Fruit fly (Drosophila melanogaster): ENCODE measurements around the gene CG13856.

CG13856 gene

dm6 chr3R:22365660-22366195 is 36.7 kb upstream of the CG13856 start, which contains the start of gene CG5382 (continued):
- no peak for TF ChIP-seq kah (GFP tag; optimal IDR thresholded peaks at IDR 0.05)
- no peak for TF ChIP-seq slou (GFP tag; optimal IDR thresholded peaks at IDR 0.05)

DNA sequence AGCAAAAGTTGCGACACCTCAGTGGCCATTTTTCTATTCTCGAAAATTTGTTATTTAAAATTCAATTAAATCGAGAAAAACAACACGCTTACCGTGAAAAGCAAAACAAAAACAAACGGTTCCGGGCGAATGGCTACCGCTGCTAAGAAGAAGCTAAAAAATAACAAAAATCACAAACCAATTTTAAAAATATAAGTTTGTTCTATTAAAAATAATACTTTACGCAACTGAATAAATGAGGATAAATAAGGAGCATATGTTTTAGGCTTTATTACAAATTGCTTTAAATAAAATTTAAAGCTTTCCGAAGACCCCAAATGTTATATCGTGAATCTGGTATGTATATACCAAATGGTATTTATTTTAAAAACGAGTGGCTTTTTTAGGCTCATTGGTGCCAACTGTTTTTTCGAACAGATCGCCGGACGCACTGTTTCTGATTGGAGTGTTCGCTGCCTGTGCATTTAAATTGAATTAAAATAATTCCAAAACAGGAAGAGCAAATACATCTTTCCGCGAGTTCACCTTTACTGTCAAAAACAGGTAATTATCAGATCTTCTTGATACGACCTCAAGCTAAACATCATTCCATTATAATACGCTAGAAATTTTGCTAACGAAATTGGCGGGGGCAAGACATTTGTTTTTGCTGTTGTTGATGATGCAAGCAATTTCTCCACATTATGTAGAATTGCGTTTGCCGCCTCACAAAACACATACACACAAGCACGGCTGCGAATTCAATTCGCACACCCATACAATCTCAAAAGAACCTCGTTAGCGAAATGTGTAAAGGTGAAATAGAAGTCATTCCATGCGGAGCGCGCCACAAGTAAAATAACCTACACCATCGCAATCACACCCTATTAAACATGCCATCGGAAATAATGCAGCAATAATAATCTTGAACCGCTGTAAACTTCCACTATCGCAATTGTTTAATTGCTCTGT is 35.1 kb upstream of the CG13856 start, which contains the start of the genes Polr3F and PyK:
Gene Polr3F (minus strand): TSS at position 248 of the 951 bp plus-strand sequence.
Gene PyK (plus strand): TSS at position 411 of the 951 bp plus-strand sequence.
- TF ChIP-seq CG2678 (tag; optimal IDR thresholded peaks at IDR 0.05) (peak; percentile 46), jigr1 (GFP tag; IDR thresholded peaks at IDR 0.05) (no peak), Max (GFP tag; optimal IDR thresholded peaks at IDR 0.05) (peak; percentile 33), HmgZ (tag; optimal IDR thresholded peaks at IDR 0.05) (no peak), YL-1 (GFP tag; optimal IDR thresholded peaks at IDR 0.05) (peak; percentile 51), exex (tag; optimal IDR thresholded peaks at IDR 0.05) (peak; percentile 10), Sry-β (GFP tag; optimal IDR thresholded peaks at IDR 0.05) (no peak), Xbp1 (GFP tag; optimal IDR thresholded peaks at IDR 0.05) (peak; percentile 30), tio (GFP tag; optimal IDR thresholded peaks at IDR 0.05) (no peak), Lhr (GFP tag; optimal IDR thresholded peaks at IDR 0.05) (peak; percentile 34), chif (GFP tag; optimal IDR thresholded peaks at IDR 0.05) (no peak), CG4854 (GFP tag; optimal IDR thresholded peaks at IDR 0.05) (peak; percentile 27), CG9797 (GFP tag; optimal IDR thresholded peaks at IDR 0.05) (peak; percentile 40), CG9215 (GFP tag; IDR thresholded peaks at IDR 0.05) (no peak), CG13775 (GFP tag; optimal IDR thresholded peaks at IDR 0.05) (peak; percentile 40), unc-4 (GFP tag; IDR thresholded peaks at IDR 0.05; ENCODE audit: partially characterized antibody) (0 out of 2 replicates have a peak, but pooled peaks have one; percentile 15), crc (GFP tag; optimal IDR thresholded peaks at IDR 0.05) (no peak), HHEX (GFP tag; optimal IDR thresholded peaks at IDR 0.05) (peak; percentile 14), lov (optimal IDR thresholded peaks at IDR 0.05) (no peak), lov (GFP tag; IDR thresholded peaks at IDR 0.05) (no peak), Pdp1 (GFP tag; optimal IDR thresholded peaks at IDR 0.05) (peak in 1 of 2 experiments; percentile 79), Meics (GFP tag; optimal IDR thresholded peaks at IDR 0.05) (peak; percentile 44), CG17361 (GFP tag; IDR thresholded peaks at IDR 0.05) (peak; percentile 55; the same call in 2 of the 3 replicates), Deaf1 (tag; optimal IDR thresholded peaks at IDR 0.05) (peak; percentile 2), Nf-YC (tag; optimal IDR thresholded peaks at IDR 0.05) (peak; percentile 50), CG12391 (tag; optimal IDR thresholded peaks at IDR 0.05) (peak; percentile 73), twi (tag; optimal IDR thresholded peaks at IDR 0.05) (peak; percentile 9), sens (GFP tag) (peak; percentile 80), Elba2 (GFP tag; optimal IDR thresholded peaks at IDR 0.05) (no peak), sna (GFP tag; IDR thresholded peaks at IDR 0.05; ENCODE audit: partially characterized antibody) (0 out of 2 replicates have a peak, but pooled peaks have one; percentile 17), CHES-1-like (GFP tag; optimal IDR thresholded peaks at IDR 0.05) (peak; percentile 44), E2f2 (GFP tag; IDR thresholded peaks at IDR 0.05) (peak; percentile 71), Xrp1 (GFP tag; IDR thresholded peaks at IDR 0.05) (peak; percentile 20; the same call in 1 of the 2 replicates), sd (tag; optimal IDR thresholded peaks at IDR 0.05) (no peak), CG3163 (GFP tag; optimal IDR thresholded peaks at IDR 0.05) (no peak), NfI (GFP tag; optimal IDR thresholded peaks at IDR 0.05) (no peak), Hr51 (GFP tag; optimal IDR thresholded peaks at IDR 0.05) (peak in 1 of 2 experiments; percentile 56), CG11695 (GFP tag; IDR thresholded peaks at IDR 0.05) (no peak), CG14014 (GFP tag; IDR thresholded peaks at IDR 0.05) (peak; percentile 48; the same call in 1 of the 2 replicates), Hsf (GFP tag; optimal IDR thresholded peaks at IDR 0.05) (peak; percentile 22), CG3838 (GFP tag; optimal IDR thresholded peaks at IDR 0.05) (peak; percentile 26), knrl (GFP tag; IDR thresholded peaks at IDR 0.05; ENCODE audit: partially characterized antibody) (0 out of 3 replicates have a peak, but pooled peaks have one; percentile 26), Scr (GFP tag; IDR thresholded peaks at IDR 0.05; ENCODE audit: partially characterized antibody) (peak; percentile 7; the same call in 1 of the 2 replicates)
